Fruit fly (Drosophila melanogaster): ENCODE results near the gene CG10877.
A peak's percentile ranks its signal among the peaks of the same experiment; 100 is the strongest.

dm6 chr3R:20549017-20549854, 14.6 kb downstream of the CG10877 start:
- TF ChIP-seq Bteb2 (GFP tag; optimal IDR thresholded peaks at IDR 0.05) (no peak), Stat92E (GFP tag; optimal IDR thresholded peaks at IDR 0.05) (no peak), CG6854 (GFP tag; optimal IDR thresholded peaks at IDR 0.05) (no peak), tio (GFP tag; optimal IDR thresholded peaks at IDR 0.05) (no peak), NfI (GFP tag; optimal IDR thresholded peaks at IDR 0.05) (no peak), CG8290 (GFP tag; optimal IDR thresholded peaks at IDR 0.05) (no peak), CG8290 (tag; optimal IDR thresholded peaks at IDR 0.05) (peak in 1 of 2 experiments; percentile 56)
